Worm (Caenorhabditis elegans) whole organism, L2 larva: ENCODE measurements around the gene sra-11.

ENCODE experiments used
- R02D3.7 ChIP-seq: fragments of 150-350 bp; optimal IDR thresholded peaks from 2 replicates; lab custom pipeline; 2014; ENCODE audit warnings: missing biosample characterization, missing genetic modification characterization
- ZK546.5 ChIP-seq: sonication (generic microtip); optimal IDR thresholded peaks from 2 replicates; lab custom pipeline; 2017; ENCODE audit warnings: missing biosample characterization, missing genetic modification characterization
- alr-1 ChIP-seq: fragments of 150-350 bp; optimal IDR thresholded peaks from 2 replicates; lab custom pipeline; 2014; ENCODE audit warnings: missing biosample characterization, missing genetic modification characterization
- ama-1 ChIP-seq: fragments of 150-350 bp; optimal IDR thresholded peaks from 2 replicates; lab custom pipeline; 2018; ENCODE audit warnings: inconsistent platforms
- ceh-82 ChIP-seq: fragments of 150-350 bp; optimal IDR thresholded peaks from 2 replicates; lab custom pipeline; 2014; ENCODE audit warnings: missing biosample characterization, missing genetic modification characterization
- elt-3 ChIP-seq: sonication (generic microtip); optimal IDR thresholded peaks from 2 replicates; lab custom pipeline; 2017; ENCODE audit warnings: missing biosample characterization, missing genetic modification characterization
- lin-39 ChIP-seq: fragments of 150-350 bp; optimal IDR thresholded peaks from 2 replicates; lab custom pipeline; 2014; ENCODE audit warnings: missing biosample characterization, missing genetic modification reagents, missing genetic modification characterization
- mbf-1 ChIP-seq: sonication (generic microtip); optimal IDR thresholded peaks from 2 replicates; lab custom pipeline; 2017; ENCODE audit warnings: missing biosample characterization, missing genetic modification characterization
- nhr-10 ChIP-seq: sonication (generic microtip); optimal IDR thresholded peaks from 2 replicates; lab custom pipeline; 2017; ENCODE audit warnings: missing biosample characterization, missing genetic modification characterization
- nhr-11 ChIP-seq: fragments of 150-350 bp; optimal IDR thresholded peaks from 2 replicates; lab custom pipeline; 2014; ENCODE audit warnings: missing biosample characterization, missing genetic modification characterization
- nhr-129 ChIP-seq: fragments of 150-350 bp; optimal IDR thresholded peaks from 2 replicates; lab custom pipeline; 2014; ENCODE audit warnings: missing biosample characterization, missing genetic modification characterization
- sem-4 ChIP-seq: fragments of 150-350 bp; optimal IDR thresholded peaks from 2 replicates; lab custom pipeline; 2014; ENCODE audit warnings: missing biosample characterization, missing genetic modification reagents, missing genetic modification characterization
- unc-39 ChIP-seq: fragments of 150-350 bp; optimal IDR thresholded peaks from 2 replicates; lab custom pipeline; 2014; ENCODE audit warnings: missing biosample characterization, missing genetic modification characterization
- unc-62 ChIP-seq: fragments of 150-350 bp; optimal IDR thresholded peaks from 2 replicates; lab custom pipeline; 2014; ENCODE audit warnings: missing biosample characterization, missing genetic modification reagents, missing genetic modification characterization

- TF ChIP-seq nhr-129 (tag; lab: Kevin White, UChicago) (no peak), unc-39 (tag; lab: Kevin White, UChicago) (no peak), unc-62 (no peak), lin-39 (tag; lab: Kevin White, UChicago) (no peak), ama-1 (no peak), nhr-11 (no peak), nhr-10 (no peak), ceh-82 (tag; lab: Kevin White, UChicago) (no peak), elt-3 (tag; lab: Kevin White, UChicago) (no peak), alr-1 (tag; lab: Kevin White, UChicago) (no peak), ZK546.5 (tag; lab: Kevin White, UChicago) (no peak), sem-4 (tag; lab: Kevin White, UChicago) (no peak), R02D3.7 (tag; lab: Kevin White, UChicago) (no peak), mbf-1 (tag; lab: Kevin White, UChicago) (no peak)
Observed at ce11 chrII:10888979-10889378, 21.1 kb downstream of the sra-11 start, which contains the start of gene ptr-8.
